Worm (Caenorhabditis elegans): ENCODE results near the gene unc-62.

The unc-62 gene

DNA sequence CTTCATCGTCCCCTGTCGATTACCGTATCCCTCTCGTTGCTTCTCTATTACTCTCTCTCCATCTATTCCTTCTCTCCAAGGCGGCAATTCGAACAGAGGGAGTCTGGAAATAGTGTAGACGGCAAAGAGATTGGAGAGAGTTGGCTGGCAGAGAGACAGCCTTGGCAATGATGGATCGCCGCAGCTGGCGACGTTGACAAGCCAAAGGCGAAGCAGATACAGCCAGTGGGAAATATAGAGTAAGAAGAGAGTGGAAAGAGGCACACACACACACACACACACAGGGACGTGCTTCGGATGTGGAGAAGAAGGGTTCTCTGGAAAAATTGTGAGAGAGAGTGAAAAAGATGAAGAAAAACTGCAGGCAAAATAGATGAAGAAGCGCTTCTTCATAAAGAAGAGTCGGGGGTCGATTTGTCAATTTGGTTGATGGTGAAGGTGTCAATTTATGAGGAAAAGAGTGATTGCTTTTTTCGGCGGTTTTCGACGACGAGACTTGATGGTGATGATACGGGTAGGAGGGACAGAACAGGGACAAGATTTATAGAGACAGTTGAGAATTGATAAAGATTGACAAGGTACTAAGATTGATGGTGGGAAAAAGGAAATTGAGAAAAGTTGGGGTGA lies 10.7 kb downstream of the unc-62 start (continued):
- TF ChIP-seq crh-2 (tag; optimal IDR thresholded peaks at IDR 0.05) (peak; percentile 72), F13H6.1 (tag; optimal IDR thresholded peaks at IDR 0.05) (peak; percentile 90), mdl-1 (tag; optimal IDR thresholded peaks at IDR 0.05) (peak in 1 of 2 experiments; percentile 4), nhr-10 (tag; optimal IDR thresholded peaks at IDR 0.05) (no peak), nhr-129 (tag; optimal IDR thresholded peaks at IDR 0.05) (peak; percentile 85), unc-62 (GFP tag; optimal IDR thresholded peaks at IDR 0.05) (peak; percentile 98), elt-3 (tag; optimal IDR thresholded peaks at IDR 0.05) (no peak), nhr-23 (tag; optimal IDR thresholded peaks at IDR 0.05) (no peak), Y55F3AM.14 (GFP tag; optimal IDR thresholded peaks at IDR 0.05) (peak; percentile 88), R02D3.7 (tag; optimal IDR thresholded peaks at IDR 0.05) (no peak), gmeb-1 (tag; optimal IDR thresholded peaks at IDR 0.05) (no peak), nhr-237 (tag; optimal IDR thresholded peaks at IDR 0.05) (no peak), C34F6.9 (tag; optimal IDR thresholded peaks at IDR 0.05) (peak; percentile 69), nhr-21 (tag; optimal IDR thresholded peaks at IDR 0.05) (peak; percentile 76), lin-13 (GFP tag; optimal IDR thresholded peaks at IDR 0.05) (peak; percentile 38), nhr-11 (tag; optimal IDR thresholded peaks at IDR 0.05) (no peak), sem-4 (tag; optimal IDR thresholded peaks at IDR 0.05) (peak; percentile 73), mbf-1 (tag; optimal IDR thresholded peaks at IDR 0.05) (no peak), zag-1 (tag; optimal IDR thresholded peaks at IDR 0.05) (peak; percentile 43), ama-1 (optimal IDR thresholded peaks at IDR 0.05) (peak; percentile 44), dmd-4 (tag; optimal IDR thresholded peaks at IDR 0.05) (no peak), nhr-6 (tag; optimal IDR thresholded peaks at IDR 0.05) (peak; percentile 21), nhr-77 (tag; optimal IDR thresholded peaks at IDR 0.05) (no peak), unc-55 (GFP tag; optimal IDR thresholded peaks at IDR 0.05) (peak; percentile 84), alr-1 (tag; optimal IDR thresholded peaks at IDR 0.05) (no peak)

DNA sequence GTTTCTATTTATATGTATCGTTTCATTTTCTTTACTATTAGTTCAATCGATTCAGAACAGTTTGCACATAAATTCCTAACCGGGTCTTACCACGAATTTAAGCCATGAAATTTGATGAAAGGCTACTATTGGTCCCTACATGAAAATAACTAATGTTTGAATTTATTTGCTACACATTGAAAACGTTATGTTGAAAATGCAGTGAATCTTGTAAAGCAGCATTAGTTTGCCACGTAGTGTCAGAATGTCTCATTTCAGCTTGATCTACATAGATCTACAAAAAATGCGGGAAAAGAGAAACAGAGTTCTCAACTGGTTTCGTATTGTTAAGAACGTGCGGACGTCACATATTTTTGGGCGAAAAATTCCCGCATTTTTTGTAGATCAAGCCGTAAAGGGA lies 11.5 kb downstream of the unc-62 start:
- TF ChIP-seq nhr-237 (tag; optimal IDR thresholded peaks at IDR 0.05): no peak
- TF ChIP-seq nhr-12 (tag; optimal IDR thresholded peaks at IDR 0.05): no peak
- no peak for TF ChIP-seq nhr-23 (tag; optimal IDR thresholded peaks at IDR 0.05)
- no peak for TF ChIP-seq ztf-1 (GFP tag; conservative IDR thresholded peaks at IDR 0.05)
- no peak for TF ChIP-seq lsy-2 (tag; optimal IDR thresholded peaks at IDR 0.05)
- no peak for TF ChIP-seq nhr-6 (tag; optimal IDR thresholded peaks at IDR 0.05)
- TF ChIP-seq peb-1 (tag; optimal IDR thresholded peaks at IDR 0.05): no peak
- TF ChIP-seq egl-27 (tag; optimal IDR thresholded peaks at IDR 0.05): no peak
- no peak for TF ChIP-seq Y55F3AM.14 (GFP tag; optimal IDR thresholded peaks at IDR 0.05)
- no peak for TF ChIP-seq mbf-1 (tag; optimal IDR thresholded peaks at IDR 0.05)
- no peak for TF ChIP-seq fos-1 (tag; optimal IDR thresholded peaks at IDR 0.05)
- no peak for TF ChIP-seq crh-2 (tag; optimal IDR thresholded peaks at IDR 0.05)
- TF ChIP-seq ama-1 (optimal IDR thresholded peaks at IDR 0.05): no peak

DNA sequence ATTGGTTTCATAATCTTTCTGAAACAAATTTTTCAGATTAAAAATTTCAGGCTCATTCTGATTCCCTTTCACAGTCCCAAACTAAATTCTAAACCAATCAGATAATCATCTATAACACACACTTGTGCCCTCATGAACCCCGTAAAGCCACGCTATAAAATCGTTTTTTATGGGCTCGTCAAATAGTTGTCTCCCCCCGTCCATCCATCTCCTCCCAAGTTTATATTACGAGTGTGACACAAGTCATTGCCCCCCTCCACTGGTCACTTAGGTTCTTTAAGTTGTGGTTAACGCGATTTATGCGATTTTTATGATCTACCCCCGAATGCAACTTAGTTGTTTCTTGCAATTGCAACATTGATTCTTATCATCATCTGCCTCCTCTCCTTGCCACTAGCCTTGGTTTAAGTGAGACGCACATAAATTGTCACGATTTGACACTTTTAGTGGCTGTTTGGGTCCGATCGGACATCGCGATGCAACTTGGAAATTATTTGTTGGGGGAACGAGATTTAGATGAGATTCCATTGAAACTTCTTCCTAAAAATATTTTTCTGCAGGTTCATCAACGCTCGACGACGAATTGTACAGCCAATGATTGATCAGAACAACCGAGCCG lies 12.2 kb downstream of the unc-62 start:
- TF ChIP-seq ZK546.5 (tag; optimal IDR thresholded peaks at IDR 0.05) (no peak), peb-1 (tag; optimal IDR thresholded peaks at IDR 0.05) (no peak), F13H6.1 (tag; optimal IDR thresholded peaks at IDR 0.05) (no peak), egl-27 (tag; optimal IDR thresholded peaks at IDR 0.05) (no peak), ztf-4 (tag; optimal IDR thresholded peaks at IDR 0.05) (no peak), nhr-6 (tag; optimal IDR thresholded peaks at IDR 0.05) (no peak), unc-62 (GFP tag; optimal IDR thresholded peaks at IDR 0.05) (no peak), gmeb-1 (tag; optimal IDR thresholded peaks at IDR 0.05) (no peak), elt-1 (tag; optimal IDR thresholded peaks at IDR 0.05) (peak; percentile 30), nhr-23 (tag; optimal IDR thresholded peaks at IDR 0.05) (no peak), sem-4 (tag; optimal IDR thresholded peaks at IDR 0.05) (peak; percentile 11), zag-1 (tag; optimal IDR thresholded peaks at IDR 0.05) (no peak), nhr-237 (tag; optimal IDR thresholded peaks at IDR 0.05) (no peak), nhr-25 (tag; optimal IDR thresholded peaks at IDR 0.05) (no peak), aly-2 (tag; optimal IDR thresholded peaks at IDR 0.05) (no peak), ceh-16 (tag; optimal IDR thresholded peaks at IDR 0.05) (peak; percentile 2), nhr-21 (tag; optimal IDR thresholded peaks at IDR 0.05) (no peak), unc-39 (tag; optimal IDR thresholded peaks at IDR 0.05) (no peak), ama-1 (optimal IDR thresholded peaks at IDR 0.05) (no peak), mab-5 (tag; optimal IDR thresholded peaks at IDR 0.05) (peak; percentile 19), ceh-82 (tag; optimal IDR thresholded peaks at IDR 0.05) (no peak), snpc-4 (tag; optimal IDR thresholded peaks at IDR 0.05) (no peak), lin-39 (tag; optimal IDR thresholded peaks at IDR 0.05) (no peak), lin-13 (GFP tag; optimal IDR thresholded peaks at IDR 0.05) (no peak), nhr-11 (tag; optimal IDR thresholded peaks at IDR 0.05) (no peak), nhr-12 (tag; optimal IDR thresholded peaks at IDR 0.05) (no peak), lin-11 (tag; optimal IDR thresholded peaks at IDR 0.05) (no peak), nhr-10 (tag; optimal IDR thresholded peaks at IDR 0.05) (no peak), ztf-1 (GFP tag; conservative IDR thresholded peaks at IDR 0.05) (no peak), sma-9 (GFP tag; optimal IDR thresholded peaks at IDR 0.05) (no peak), sma-9 (tag; optimal IDR thresholded peaks at IDR 0.05) (no peak), blmp-1 (tag; optimal IDR thresholded peaks at IDR 0.05; ENCODE audit: insufficient read depth) (no peak), unc-55 (GFP tag; optimal IDR thresholded peaks at IDR 0.05) (no peak), elt-3 (tag; optimal IDR thresholded peaks at IDR 0.05) (no peak), C34F6.9 (tag; optimal IDR thresholded peaks at IDR 0.05) (no peak)

Measured in whole organism, L2 larva.